Worm (Caenorhabditis elegans) whole organism, L1 larva: ENCODE measurements around the gene C09B7.2.

Source experiments
- dpl-1 ChIP-seq, 3 experiments: fragments of 150-350 bp in 2 of 3; sonication (generic microtip) in 1 of 3; optimal IDR thresholded peaks; 2 replicates each; lab custom pipeline; 2014 to 2017; ENCODE audit warnings: missing biosample characterization in 3 of 3, missing genetic modification characterization in 3 of 3, missing genetic modification reagents in 3 of 3
- efl-1 ChIP-seq, 4 experiments: fragments of 150-350 bp; optimal IDR thresholded peaks in 3 of 4; peaks in 1 of 4; 1 replicate in 1 of 4; 2 replicates in 3 of 4; lab custom pipeline; 2014; ENCODE audit warnings: missing biosample characterization in 2 of 4, missing genetic modification characterization in 2 of 4, missing genetic modification reagents in 2 of 4
- fkh-4 ChIP-seq: sonication (generic microtip); optimal IDR thresholded peaks from 2 replicates; lab custom pipeline; 2016; ENCODE audit warnings: missing compliant biosample characterization, missing genetic modification characterization, borderline replicate concordance
- nhr-12 ChIP-seq: sonication (generic microtip); optimal IDR thresholded peaks from 2 replicates; lab custom pipeline; 2017; ENCODE audit warnings: missing biosample characterization, missing genetic modification characterization

- no peak for TF ChIP-seq efl-1 (optimal IDR thresholded peaks at IDR 0.05; lab: Kevin White, UChicago)
- TF ChIP-seq efl-1 (GFP tag; optimal IDR thresholded peaks at IDR 0.05 in 1 of 2; lab: Kevin White, UChicago): no peak
- no peak for TF ChIP-seq dpl-1 (GFP tag; optimal IDR thresholded peaks at IDR 0.05; lab: Kevin White, UChicago)
- no peak for TF ChIP-seq fkh-4 (tag; lab: Kevin White, UChicago)
- no peak for TF ChIP-seq nhr-12 (tag; lab: Kevin White, UChicago)
Measured at ce11 chrX:2694725-2695124, 26.8 kb downstream of the C09B7.2 start, which contains the start of gene T02C5.1.
